Worm (Caenorhabditis elegans) whole organism, late embryonic: ENCODE results near the gene T28H11.7.

Experiments used
- K09A11.1 ChIP-seq: sonication (generic microtip); optimal IDR thresholded peaks from 2 replicates; lab custom pipeline; 2017; ENCODE audit warnings: antibody characterized with exemption, mild to moderate bottlenecking, missing genetic modification characterization, missing compliant biosample characterization; ENCODE audit not compliant: insufficient read depth
- dmd-4 ChIP-seq: sonication (generic microtip); optimal IDR thresholded peaks from 2 replicates; lab custom pipeline; 2016; ENCODE audit warnings: borderline replicate concordance, missing genetic modification characterization, missing compliant biosample characterization
- fkh-10 ChIP-seq: fragments of 150-350 bp; optimal IDR thresholded peaks from 2 replicates; lab custom pipeline; 2014; ENCODE audit warnings: missing biosample characterization, missing genetic modification reagents, missing genetic modification characterization
- nfya-1 ChIP-seq: sonication (generic microtip); optimal IDR thresholded peaks from 2 replicates; lab custom pipeline; 2017; ENCODE audit warnings: missing genetic modification characterization, mild to moderate bottlenecking, missing compliant biosample characterization, antibody characterized with exemption, moderate library complexity
- pha-4 ChIP-seq: fragments of 150-350 bp; optimal IDR thresholded peaks from 2 replicates; lab custom pipeline; 2018; ENCODE audit warnings: missing biosample characterization, missing genetic modification reagents, missing genetic modification characterization

- no peak for TF ChIP-seq fkh-10 (GFP tag; lab: Kevin White, UChicago)
- TF ChIP-seq dmd-4 (tag; lab: Kevin White, UChicago), result no peak
- no peak for TF ChIP-seq nfya-1 (tag; lab: Kevin White, UChicago)
- no peak for TF ChIP-seq pha-4 (tag; lab: Kevin White, UChicago)
- TF ChIP-seq K09A11.1 (tag; lab: Kevin White, UChicago), result no peak
Observed at ce11 chrIV:5005154-5005553, 11.8 kb downstream of the T28H11.7 start.
